Worm (Caenorhabditis elegans): ENCODE results near the gene uncp-18.
A peak's percentile ranks its signal among the peaks of the same experiment; 100 is the strongest.

DNA sequence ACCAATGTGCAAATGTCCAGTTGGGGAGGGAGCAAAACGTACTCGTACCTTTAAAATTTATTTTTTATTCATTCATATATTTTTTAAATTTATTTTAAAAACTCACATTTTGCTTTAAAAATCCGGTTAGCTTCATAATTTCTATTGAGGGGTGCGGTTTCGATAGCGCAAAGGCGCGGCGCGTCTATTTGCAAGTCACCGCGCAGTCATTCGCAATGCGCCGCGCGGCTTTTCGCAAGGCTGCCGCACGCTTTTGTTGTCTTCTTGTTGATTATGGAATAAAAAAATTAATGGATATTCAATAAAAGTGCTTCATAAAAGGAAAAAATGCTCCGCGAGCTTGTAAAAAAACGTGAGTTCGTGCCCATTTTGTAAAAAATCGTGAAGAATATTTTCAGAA, at the start of gene uncp-18, which contains the start of gene ears-2:
- TF ChIP-seq egl-27 (tag; optimal IDR thresholded peaks at IDR 0.05) (no peak), ama-1 (optimal IDR thresholded peaks at IDR 0.05) (peak; percentile 27), nhr-12 (tag; optimal IDR thresholded peaks at IDR 0.05) (no peak), mml-1 (tag; optimal IDR thresholded peaks at IDR 0.05) (no peak), ceh-28 (tag; optimal IDR thresholded peaks at IDR 0.05) (peak; percentile 86), zag-1 (tag; optimal IDR thresholded peaks at IDR 0.05) (peak; percentile 48), sea-2 (GFP tag; optimal IDR thresholded peaks at IDR 0.05) (no peak), egl-5 (tag; optimal IDR thresholded peaks at IDR 0.05) (peak; percentile 76), nhr-23 (tag; optimal IDR thresholded peaks at IDR 0.05) (peak; percentile 92), nhr-25 (tag; optimal IDR thresholded peaks at IDR 0.05) (peak; percentile 72), unc-62 (GFP tag; optimal IDR thresholded peaks at IDR 0.05) (no peak), nhr-76 (tag; optimal IDR thresholded peaks at IDR 0.05) (peak; percentile 32), snpc-4 (tag; optimal IDR thresholded peaks at IDR 0.05) (peak; percentile 77), elt-3 (tag; optimal IDR thresholded peaks at IDR 0.05) (no peak)

Data from whole organism, L3 larva.